Worm (Caenorhabditis elegans): Measurements from ENCODE around the gene K07F5.12.

ce11 chrIV:9840984-9841590, 14.7 kb upstream of the K07F5.12 start, which contains the start of the genes kin-24 and msp-56:
- TF ChIP-seq lin-35 (GFP tag; optimal IDR thresholded peaks at IDR 0.05) (no peak), unc-62 (GFP tag; optimal IDR thresholded peaks at IDR 0.05) (no peak), snpc-4 (GFP tag; optimal IDR thresholded peaks at IDR 0.05) (no peak), snpc-4 (tag; optimal IDR thresholded peaks at IDR 0.05) (no peak), unc-130 (GFP tag; optimal IDR thresholded peaks at IDR 0.05) (no peak), cebp-2 (GFP tag; IDR thresholded peaks at IDR 0.05) (no peak), snpc-3.4 (tag; optimal IDR thresholded peaks at IDR 0.05) (no peak), ztf-18 (tag; optimal IDR thresholded peaks at IDR 0.05) (no peak), F57C9.4 (tag; optimal IDR thresholded peaks at IDR 0.05) (no peak)

Measured in whole organism, young adult.